Fruit fly (Drosophila melanogaster) whole organism, embryonic: ENCODE measurements around the gene CG6937.

Experiments
- Awh ChIP-seq: fragments of 200-800 bp; sonication (Bioruptor generic); IDR thresholded peaks from 2 replicates; pipeline ENCODE4, ENCODE4 v1.3.6; 2022; ENCODE audit warnings: missing biosample characterization, missing genetic modification characterization
- B-H1 ChIP-seq: fragments of 200-800 bp; sonication (Bioruptor generic); IDR thresholded peaks from 3 replicates; pipeline ENCODE4 v1.3.6; 2022; ENCODE audit warnings: missing biosample characterization, missing genetic modification characterization
- BEAF-32 ChIP-seq: fragments of 200-800 bp; sonication (Bioruptor generic); optimal IDR thresholded peaks from 3 replicates; lab custom pipeline; 2017; ENCODE audit warnings: missing biosample characterization, missing genetic modification characterization, mild to moderate bottlenecking, moderate library complexity, missing genetic modification reagents
- CG10267 ChIP-seq: fragments of 200-800 bp; sonication (Bioruptor generic); optimal IDR thresholded peaks from 2 replicates; lab custom pipeline; 2018; ENCODE audit warnings: missing biosample characterization, mild to moderate bottlenecking, missing genetic modification characterization, moderate library complexity
- CG10321 ChIP-seq: fragments of 200-800 bp; sonication (Bioruptor generic); IDR thresholded peaks from 2 replicates; pipeline ENCODE4 v1.3.6; 2022; ENCODE audit warnings: missing biosample characterization, missing genetic modification characterization
- CG11456 ChIP-seq: fragments of 200-800 bp; sonication (Bioruptor generic); IDR thresholded peaks from 3 replicates; pipeline ENCODE4 v1.3.6; 2022; ENCODE audit warnings: missing biosample characterization, missing genetic modification characterization
- CG1832 ChIP-seq: fragments of 200-800 bp; sonication (Bioruptor generic); optimal IDR thresholded peaks from 2 replicates; lab custom pipeline; 2017; ENCODE audit warnings: missing biosample characterization, mild to moderate bottlenecking, missing genetic modification characterization, inconsistent platforms
- CG3726 ChIP-seq: fragments of 200-800 bp; sonication (Bioruptor generic); IDR thresholded peaks from 3 replicates; pipeline ENCODE4, ENCODE4 v1.3.6; 2022; ENCODE audit warnings: missing biosample characterization, missing genetic modification characterization
- CG4360 ChIP-seq: fragments of 200-800 bp; sonication (Bioruptor generic); IDR thresholded peaks from 2 replicates; pipeline ENCODE4 v1.3.6; 2022; ENCODE audit warnings: missing biosample characterization, missing genetic modification characterization
- CG6813 ChIP-seq: fragments of 200-800 bp; sonication (Bioruptor generic); optimal IDR thresholded peaks from 2 replicates; lab custom pipeline; 2017; ENCODE audit warnings: missing biosample characterization, missing genetic modification characterization, mild to moderate bottlenecking, moderate library complexity, missing genetic modification reagents
- CG7745 ChIP-seq: fragments of 200-800 bp; sonication (Bioruptor generic); optimal IDR thresholded peaks from 2 replicates; lab custom pipeline; 2018; ENCODE audit warnings: missing biosample characterization, mild to moderate bottlenecking, missing genetic modification characterization, moderate library complexity
- CG8359 ChIP-seq: fragments of 200-800 bp; sonication (Bioruptor generic); optimal IDR thresholded peaks from 2 replicates; lab custom pipeline; 2017; ENCODE audit warnings: missing biosample characterization, mild to moderate bottlenecking, missing genetic modification characterization, borderline replicate concordance
- CG8478 ChIP-seq: fragments of >200 bp; optimal IDR thresholded peaks from 2 replicates; lab custom pipeline; 2018
- CG9932 ChIP-seq: fragments of 200-800 bp; sonication (Bioruptor generic); IDR thresholded peaks from 2 replicates; pipeline ENCODE4 v1.3.6; 2022; ENCODE audit warnings: missing biosample characterization, missing genetic modification characterization
- CoRest ChIP-seq: fragments of 200-800 bp; sonication (Bioruptor generic); optimal IDR thresholded peaks from 3 replicates; lab custom pipeline; 2018; ENCODE audit warnings: missing biosample characterization, mild to moderate bottlenecking, missing genetic modification characterization, moderate library complexity
- D19B ChIP-seq: fragments of 200-800 bp; sonication (Bioruptor generic); optimal IDR thresholded peaks from 2 replicates; lab custom pipeline; 2017; ENCODE audit warnings: missing biosample characterization, mild to moderate bottlenecking, missing genetic modification characterization
- Dbx ChIP-seq: fragments of 200-800 bp; sonication (Bioruptor generic); IDR thresholded peaks from 3 replicates; pipeline ENCODE4 v1.3.6; 2022; ENCODE audit warnings: missing biosample characterization, missing genetic modification characterization
- Deaf1 ChIP-seq: fragments of 200-800 bp; optimal IDR thresholded peaks from 3 replicates; lab custom pipeline; 2019; ENCODE audit warnings: missing biosample characterization, mild to moderate bottlenecking, missing genetic modification characterization, moderate library complexity
- Dll ChIP-seq: fragments of 200-800 bp; sonication (Bioruptor generic); IDR thresholded peaks from 4 replicates; pipeline ENCODE4 v1.3.6; 2022; ENCODE audit warnings: missing biosample characterization, missing genetic modification characterization; ENCODE audit not compliant: partially characterized antibody
- Med ChIP-seq: fragments of 200-800 bp; sonication (Bioruptor generic); peaks from one replicate; lab custom pipeline; 2016; ENCODE audit warnings: missing biosample characterization, missing genetic modification characterization, mild to moderate bottlenecking, inconsistent platforms, moderate library complexity
- Side ChIP-seq: fragments of 200-800 bp; sonication (Bioruptor generic); optimal IDR thresholded peaks from 2 replicates; lab custom pipeline; 2016; ENCODE audit warnings: missing biosample characterization, missing genetic modification characterization
- Tbp ChIP-seq: fragments of >200 bp; optimal IDR thresholded peaks from 2 replicates; lab custom pipeline; 2018; ENCODE audit warnings: missing biosample characterization, missing genetic modification characterization
- Xbp1 ChIP-seq: fragments of 200-800 bp; sonication (Bioruptor generic); optimal IDR thresholded peaks from 3 replicates; lab custom pipeline; 2016; ENCODE audit warnings: missing biosample characterization, mild to moderate bottlenecking, missing genetic modification characterization
- YL-1 ChIP-seq: fragments of 200-800 bp; sonication (Bioruptor generic); optimal IDR thresholded peaks from 3 replicates; lab custom pipeline; 2017; ENCODE audit warnings: missing biosample characterization, mild to moderate bottlenecking, missing genetic modification characterization
- ac ChIP-seq: fragments of 200-800 bp; sonication (Bioruptor generic); optimal IDR thresholded peaks from 3 replicates; lab custom pipeline; 2017; ENCODE audit warnings: missing biosample characterization, mild to moderate bottlenecking, missing genetic modification characterization
- chinmo ChIP-seq: fragments of 200-800 bp; sonication (Bioruptor generic); IDR thresholded peaks from 4 replicates; pipeline ENCODE4 v1.3.6; 2022; ENCODE audit warnings: missing biosample characterization, missing genetic modification characterization; ENCODE audit not compliant: partially characterized antibody
- crp ChIP-seq, 2 experiments: fragments of 200-800 bp; sonication (Bioruptor generic); optimal IDR thresholded peaks; 2 replicates in 1 of 2; 3 replicates in 1 of 2; lab custom pipeline; 2017; ENCODE audit warnings: missing biosample characterization in 2 of 2, missing genetic modification characterization in 2 of 2, mild to moderate bottlenecking in 1 of 2, moderate library complexity in 1 of 2
- dmrt99B ChIP-seq: fragments of 200-800 bp; sonication (Bioruptor generic); optimal IDR thresholded peaks from 2 replicates; lab custom pipeline; 2018; ENCODE audit warnings: missing biosample characterization, mild to moderate bottlenecking, missing genetic modification characterization, moderate library complexity
- fd102C ChIP-seq: fragments of 200-800 bp; sonication (Bioruptor generic); optimal IDR thresholded peaks from 2 replicates; lab custom pipeline; 2018; ENCODE audit warnings: missing biosample characterization, mild to moderate bottlenecking, missing genetic modification characterization, moderate library complexity
- fd64A ChIP-seq: fragments of 200-800 bp; sonication (Bioruptor generic); optimal IDR thresholded peaks from 3 replicates; lab custom pipeline; 2018; ENCODE audit warnings: missing biosample characterization, mild to moderate bottlenecking, missing genetic modification characterization
- gcm ChIP-seq: fragments of 200-800 bp; sonication (Bioruptor generic); optimal IDR thresholded peaks from 2 replicates; lab custom pipeline; 2019; ENCODE audit warnings: missing biosample characterization, mild to moderate bottlenecking, missing genetic modification characterization, moderate library complexity
- ham ChIP-seq: fragments of 200-800 bp; sonication (Bioruptor generic); IDR thresholded peaks from 2 replicates; pipeline ENCODE4 v1.3.6; 2022; ENCODE audit warnings: missing biosample characterization, missing genetic modification characterization
- hb ChIP-seq: fragments of 200-800 bp; sonication (Bioruptor generic); IDR thresholded peaks from 3 replicates; pipeline ENCODE4 v1.3.6; 2022; ENCODE audit warnings: missing biosample characterization, missing genetic modification characterization; ENCODE audit not compliant: partially characterized antibody
- hkb ChIP-seq, 2 experiments: fragments of 200-800 bp in 1 of 2; fragments of >200 bp in 1 of 2; sonication (Bioruptor generic) in 1 of 2; IDR thresholded peaks in 1 of 2; optimal IDR thresholded peaks in 1 of 2; 2 replicates each; pipeline versions ENCODE4 v1.3.6 to Lab custom; 2017 to 2022; ENCODE audit warnings: missing biosample characterization in 1 of 2, missing genetic modification characterization in 1 of 2
- pan ChIP-seq, 4 experiments: fragments of >200 bp in 3 of 4; fragments of 200-800 bp in 1 of 4; sonication (Bioruptor generic) in 1 of 4; optimal IDR thresholded peaks in 3 of 4; IDR thresholded peaks in 1 of 4; 2 replicates each; pipeline versions ENCODE4 v1.3.6 to Lab custom; 2017 to 2022; ENCODE audit warnings: missing biosample characterization in 2 of 4, missing genetic modification characterization in 2 of 4, mixed read lengths in 1 of 4
- prd ChIP-seq, 3 experiments: fragments of >200 bp in 2 of 3; fragments of 200-800 bp in 1 of 3; sonication (Bioruptor generic) in 1 of 3; optimal IDR thresholded peaks in 2 of 3; IDR thresholded peaks in 1 of 3; 2 replicates in 2 of 3; 3 replicates in 1 of 3; pipeline versions ENCODE4 v1.3.6 to Lab custom; 2017 to 2022; ENCODE audit warnings: missing biosample characterization in 1 of 3, missing genetic modification characterization in 1 of 3
- repo ChIP-seq: fragments of 200-800 bp; sonication (Bioruptor generic); optimal IDR thresholded peaks from 2 replicates; lab custom pipeline; 2016; ENCODE audit warnings: missing biosample characterization, missing genetic modification characterization
- rib ChIP-seq: fragments of 200-800 bp; sonication (Bioruptor generic); IDR thresholded peaks from 2 replicates; pipeline ENCODE4 v1.3.6; 2022; ENCODE audit warnings: missing biosample characterization, missing genetic modification characterization
- sens ChIP-seq: fragments of 200-800 bp; sonication (Bioruptor generic); peaks from one replicate; lab custom pipeline; 2016; ENCODE audit warnings: missing biosample characterization, missing genetic modification characterization
- sim ChIP-seq: fragments of 200-800 bp; sonication (Bioruptor generic); IDR thresholded peaks from 2 replicates; pipeline ENCODE4 v1.3.6; 2022; ENCODE audit warnings: missing biosample characterization, missing genetic modification characterization
- so ChIP-seq: fragments of 200-800 bp; sonication (Bioruptor generic); IDR thresholded peaks from 3 replicates; pipeline ENCODE4 v1.3.6; 2022; ENCODE audit warnings: missing biosample characterization, missing genetic modification characterization
- sob ChIP-seq: fragments of 200-800 bp; sonication (Bioruptor generic); IDR thresholded peaks from 2 replicates; pipeline ENCODE4 v1.3.6; 2022; ENCODE audit warnings: missing biosample characterization, missing genetic modification characterization
- tap ChIP-seq: fragments of 200-800 bp; optimal IDR thresholded peaks from 3 replicates; lab custom pipeline; 2019; ENCODE audit warnings: missing biosample characterization, mild to moderate bottlenecking, missing genetic modification characterization, moderate library complexity
- unc-4 ChIP-seq: fragments of 200-800 bp; sonication (Bioruptor generic); IDR thresholded peaks from 2 replicates; pipeline ENCODE4 v1.3.6; 2022; ENCODE audit warnings: missing biosample characterization, missing genetic modification characterization; ENCODE audit not compliant: partially characterized antibody
- vnd ChIP-seq: fragments of 200-800 bp; sonication (Bioruptor generic); IDR thresholded peaks from 3 replicates; pipeline ENCODE4 v1.3.6; 2022; ENCODE audit warnings: missing biosample characterization, missing genetic modification characterization; ENCODE audit not compliant: partially characterized antibody
- z ChIP-seq: fragments of 200-800 bp; sonication (Bioruptor generic); IDR thresholded peaks from 3 replicates; pipeline ENCODE4 v1.3.6; 2022; ENCODE audit warnings: missing biosample characterization, missing genetic modification characterization

CG6937 gene

dm6 chr3R:22632980-22633379 is 48.4 kb downstream of the CG6937 start:
- TF ChIP-seq Med (GFP tag; lab: Kevin White, UChicago) = peak; percentile 30
- TF ChIP-seq ac = peak; percentile 57
- TF ChIP-seq CG1832 = peak; percentile 76
- peak; percentile 89 for TF ChIP-seq CG4360 (GFP tag; lab: Robert Waterston, UW)
- peak; percentile 56 for TF ChIP-seq CG10321 (GFP tag; lab: Robert Waterston, UW)
- TF ChIP-seq D19B (GFP tag; lab: Kevin White, UChicago) = peak; percentile 31
- no peak for TF ChIP-seq hkb (optimal IDR thresholded peaks at IDR 0.05; lab: Kevin White, UChicago)
- 0 out of 2 replicates have a peak, but pooled peaks have one; percentile 12 for TF ChIP-seq hkb (GFP tag; IDR thresholded peaks at IDR 0.05; lab: Robert Waterston, UW)
- TF ChIP-seq Awh = no peak
- no peak for TF ChIP-seq z (GFP tag; lab: Robert Waterston, UW)
- peak; percentile 81 for TF ChIP-seq sens (GFP tag; lab: Kevin White, UChicago)
- TF ChIP-seq CG8359 (GFP tag; lab: Kevin White, UChicago) = peak; percentile 99
- 0 out of 3 replicates have a peak, but pooled peaks have one; percentile 36 for TF ChIP-seq hb (GFP tag; lab: Robert Waterston, UW)
- 0 out of 2 replicates have a peak, but pooled peaks have one; percentile 34 for TF ChIP-seq CG9932 (GFP tag; lab: Robert Waterston, UW)
- 0 out of 4 replicates have a peak, but pooled peaks have one; percentile 78 for TF ChIP-seq chinmo (GFP tag; lab: Robert Waterston, UW)
- TF ChIP-seq crp (GFP tag; optimal IDR thresholded peaks at IDR 0.05; lab: Kevin White, UChicago) = peak in 1 of 2 experiments; percentile 16
- 0 out of 4 replicates have a peak, but pooled peaks have one; percentile 20 for TF ChIP-seq Dll (GFP tag; lab: Robert Waterston, UW)
- TF ChIP-seq CG3726 = no peak
- 0 out of 2 replicates have a peak, but pooled peaks have one; percentile 10 for TF ChIP-seq sob (GFP tag; lab: Robert Waterston, UW)
- no peak for TF ChIP-seq Xbp1 (GFP tag; lab: Kevin White, UChicago)
- TF ChIP-seq Side (GFP tag; lab: Kevin White, UChicago) = no peak
- TF ChIP-seq vnd (GFP tag; lab: Robert Waterston, UW) = 0 out of 3 replicates have a peak, but pooled peaks have one; percentile 14
- TF ChIP-seq rib (GFP tag; lab: Robert Waterston, UW) = 0 out of 2 replicates have a peak, but pooled peaks have one; percentile 18
- no peak for TF ChIP-seq prd (optimal IDR thresholded peaks at IDR 0.05; lab: Kevin White, UChicago)
- TF ChIP-seq prd (GFP tag; IDR thresholded peaks at IDR 0.05; lab: Robert Waterston, UW) = 0 out of 3 replicates have a peak, but pooled peaks have one; percentile 4
- peak; percentile 78 for TF ChIP-seq Tbp
- TF ChIP-seq repo (GFP tag; lab: Kevin White, UChicago) = no peak
- TF ChIP-seq ham (GFP tag; lab: Robert Waterston, UW) = no peak
- TF ChIP-seq Dbx (GFP tag; lab: Robert Waterston, UW) = 0 out of 3 replicates have a peak, but pooled peaks have one; percentile 41
- TF ChIP-seq CoRest (tag; lab: Kevin White, UChicago) = no peak
- no peak for TF ChIP-seq Deaf1

- TF ChIP-seq unc-4 (no peak), tap (tag; lab: Kevin White, UChicago) (peak; percentile 14), YL-1 (no peak), BEAF-32 (GFP tag; lab: Kevin White, UChicago) (no peak), dmrt99B (tag; lab: Kevin White, UChicago) (peak; percentile 16), sim (GFP tag; lab: Robert Waterston, UW) (no peak), CG10267 (tag; lab: Kevin White, UChicago) (peak; percentile 22), pan (optimal IDR thresholded peaks at IDR 0.05; lab: Kevin White, UChicago) (no peak), pan (GFP tag; optimal IDR thresholded peaks at IDR 0.05 in 1 of 2, IDR thresholded peaks at IDR 0.05 in 1 of 2) (no peak), CG11456 (GFP tag; lab: Robert Waterston, UW) (no peak), gcm (GFP tag; lab: Kevin White, UChicago) (no peak), CG8478 (lab: Kevin White, UChicago) (no peak), fd64A (GFP tag; lab: Kevin White, UChicago) (peak; percentile 48), fd102C (GFP tag; lab: Kevin White, UChicago) (no peak), so (no peak), CG7745 (tag; lab: Kevin White, UChicago) (peak; percentile 87), CG6813 (GFP tag; lab: Kevin White, UChicago) (peak; percentile 58), sob (GFP tag; lab: Robert Waterston, UW) (no peak), B-H1 (GFP tag; lab: Robert Waterston, UW) (no peak)
Observed at dm6 chr3R:22634549-22635410, 50.2 kb downstream of the CG6937 start.
